Fruit fly (Drosophila melanogaster) whole organism, adult: ENCODE measurements around the gene Aprt.

Source experiments
- CG5204 ChIP-seq: fragments of 200-800 bp; sonication (Bioruptor generic); optimal IDR thresholded peaks from 2 replicates; lab custom pipeline; 2016; ENCODE audit warnings: missing biosample characterization, missing genetic modification characterization
- Mnt ChIP-seq: fragments of 200-800 bp; sonication (Bioruptor generic); optimal IDR thresholded peaks from 2 replicates; lab custom pipeline; 2016; ENCODE audit warnings: missing biosample characterization, mild to moderate bottlenecking, missing genetic modification characterization
- cic ChIP-seq: fragments of 200-800 bp; sonication (Bioruptor generic); optimal IDR thresholded peaks from 2 replicates; lab custom pipeline; 2017; ENCODE audit warnings: missing biosample characterization, mild to moderate bottlenecking, missing genetic modification characterization, moderate library complexity
- kay ChIP-seq: fragments of 200-800 bp; sonication (Bioruptor generic); peaks from one replicate; lab custom pipeline; 2016; ENCODE audit warnings: missing biosample characterization, missing genetic modification characterization, borderline replicate concordance
- ovo ChIP-seq: fragments of 200-800 bp; sonication (Bioruptor generic); optimal IDR thresholded peaks from 2 replicates; lab custom pipeline; 2016; ENCODE audit warnings: missing biosample characterization, missing genetic modification characterization
- pad ChIP-seq: fragments of 200-800 bp; sonication (Bioruptor generic); optimal IDR thresholded peaks from 3 replicates; lab custom pipeline; 2017; ENCODE audit warnings: missing biosample characterization, missing genetic modification characterization, mild to moderate bottlenecking, moderate library complexity, missing genetic modification reagents

dm6 chr3L:1920051-1920450 is 35.2 kb upstream of the Aprt start:
- TF ChIP-seq Mnt (no peak), cic (GFP tag; lab: Kevin White, UChicago) (no peak), pad (GFP tag; lab: Kevin White, UChicago) (no peak), ovo (GFP tag; lab: Kevin White, UChicago) (no peak), kay (GFP tag; lab: Kevin White, UChicago) (no peak), CG5204 (GFP tag; lab: Kevin White, UChicago) (no peak)
